Worm (Caenorhabditis elegans): ENCODE data around the gene Y39F10C.3.

Gene Y39F10C.3

DNA sequence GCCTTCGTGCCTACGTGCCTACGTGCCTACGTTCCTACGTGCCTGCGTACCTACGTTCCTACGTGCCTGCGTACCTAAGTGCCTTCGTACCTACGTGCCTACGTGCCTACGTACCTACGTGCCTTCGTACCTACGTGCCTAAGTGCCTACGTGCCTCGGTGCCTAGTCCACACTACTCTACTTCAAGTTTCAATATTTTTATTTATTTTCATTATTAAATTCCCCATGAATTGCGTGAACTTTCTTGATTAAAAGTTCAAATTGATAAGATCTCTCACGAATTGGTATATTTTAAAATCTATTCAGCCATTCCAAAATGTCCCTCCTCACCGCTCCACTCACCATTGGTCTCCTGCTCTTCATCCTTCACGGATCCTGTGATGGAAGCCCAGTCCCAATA lies at the start of gene Y39F10C.3:
Gene Y39F10C.3 (plus strand): TSS at position 301 of the 400 bp plus-strand sequence.
- TF ChIP-seq ets-4 (GFP tag; optimal IDR thresholded peaks at IDR 0.05) (no peak), F33H1.4 (GFP tag; IDR thresholded peaks at IDR 0.05) (no peak), attf-6 (GFP tag; IDR thresholded peaks at IDR 0.05) (no peak), lag-1 (GFP tag; IDR thresholded peaks at IDR 0.05) (no peak), lin-26 (GFP tag; IDR thresholded peaks at IDR 0.05) (no peak), atf-7 (tag; optimal IDR thresholded peaks at IDR 0.05) (no peak), cebp-2 (GFP tag; IDR thresholded peaks at IDR 0.05) (no peak), nfyb-1 (GFP tag; IDR thresholded peaks at IDR 0.05) (no peak), sptf-2 (GFP tag; optimal IDR thresholded peaks at IDR 0.05) (no peak), B0019.2 (GFP tag; conservative IDR thresholded peaks at IDR 0.05) (no peak), mxl-1 (tag; optimal IDR thresholded peaks at IDR 0.05) (no peak)

DNA sequence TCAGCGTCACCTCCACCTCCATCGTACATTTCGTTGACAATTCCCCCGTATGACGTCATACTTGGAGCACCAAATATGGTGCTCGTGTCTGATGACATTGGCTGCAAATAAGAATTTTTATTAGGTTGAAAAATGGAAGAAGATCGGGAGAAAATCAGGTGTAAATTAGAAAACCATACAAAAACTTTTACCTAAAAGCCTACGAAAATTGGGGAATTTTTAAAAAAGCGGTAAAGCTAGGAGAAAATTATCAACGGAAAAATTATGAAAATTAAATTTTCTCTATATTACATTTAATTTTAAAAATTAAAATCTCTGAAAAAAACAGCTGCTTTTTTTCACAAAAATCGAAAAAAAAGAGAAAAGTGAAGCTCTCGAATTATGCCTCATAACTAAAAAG lies 49.8 kb upstream of the Y39F10C.3 start, which contains the start of gene T04B8.5:
Gene T04B8.5 (minus strand): TSS at position 101 of the 400 bp plus-strand sequence.
- TF ChIP-seq ceh-27 (GFP tag; optimal IDR thresholded peaks at IDR 0.05) (no peak), madf-6 (GFP tag; IDR thresholded peaks at IDR 0.05) (no peak), snpc-1.3 (tag; optimal IDR thresholded peaks at IDR 0.05; ENCODE audit: insufficient read depth) (no peak), hmg-20 (GFP tag; IDR thresholded peaks at IDR 0.05) (no peak), F49E8.2 (tag; optimal IDR thresholded peaks at IDR 0.05; ENCODE audit: insufficient read depth) (no peak), Y67H2A.10 (GFP tag; conservative IDR thresholded peaks at IDR 0.05) (no peak), die-1 (tag; optimal IDR thresholded peaks at IDR 0.05) (no peak), madf-10 (tag; optimal IDR thresholded peaks at IDR 0.05) (no peak), Y95B8A.8 (GFP tag; IDR thresholded peaks at IDR 0.05) (no peak), rcor-1 (GFP tag; IDR thresholded peaks at IDR 0.05) (no peak), zfh-2 (GFP tag; conservative IDR thresholded peaks at IDR 0.05) (no peak), repo-1 (tag; optimal IDR thresholded peaks at IDR 0.05) (no peak), F39B2.1 (GFP tag; IDR thresholded peaks at IDR 0.05) (no peak), hlh-26 (GFP tag; conservative IDR thresholded peaks at IDR 0.05) (no peak), F33H1.4 (GFP tag; IDR thresholded peaks at IDR 0.05) (no peak)

DNA sequence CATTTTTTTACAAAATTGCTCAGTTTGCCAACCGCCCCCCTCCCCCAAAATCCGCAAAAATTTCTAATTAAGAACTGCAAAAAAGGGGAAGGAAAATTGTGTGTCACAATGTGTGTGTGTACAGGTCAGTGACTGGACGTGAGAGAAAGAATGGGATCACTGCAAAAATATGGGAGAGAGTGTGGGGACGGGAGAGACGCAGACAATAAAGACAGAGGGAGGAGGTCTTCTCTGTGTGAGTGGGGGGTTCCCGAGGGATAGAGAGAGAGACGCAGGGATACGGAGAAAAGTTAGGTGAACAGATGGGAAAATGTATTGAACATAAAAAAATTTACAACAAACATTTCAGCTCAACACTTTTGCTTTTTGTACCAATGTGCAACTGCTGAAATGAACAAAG lies 48.3 kb upstream of the Y39F10C.3 start:
- TF ChIP-seq unc-130 (GFP tag; optimal IDR thresholded peaks at IDR 0.05) (no peak), egrh-3 (GFP tag; IDR thresholded peaks at IDR 0.05) (peak; percentile 20; the same call in 1 of the 2 replicates), hmg-1.2 (GFP tag; IDR thresholded peaks at IDR 0.05) (peak; percentile 93), zfh-2 (GFP tag; conservative IDR thresholded peaks at IDR 0.05) (peak; percentile 57; the same call in 1 of the 2 replicates), K12H6.12 (tag; optimal IDR thresholded peaks at IDR 0.05) (peak; percentile 24), chd-7 (tag; optimal IDR thresholded peaks at IDR 0.05) (no peak)

DNA sequence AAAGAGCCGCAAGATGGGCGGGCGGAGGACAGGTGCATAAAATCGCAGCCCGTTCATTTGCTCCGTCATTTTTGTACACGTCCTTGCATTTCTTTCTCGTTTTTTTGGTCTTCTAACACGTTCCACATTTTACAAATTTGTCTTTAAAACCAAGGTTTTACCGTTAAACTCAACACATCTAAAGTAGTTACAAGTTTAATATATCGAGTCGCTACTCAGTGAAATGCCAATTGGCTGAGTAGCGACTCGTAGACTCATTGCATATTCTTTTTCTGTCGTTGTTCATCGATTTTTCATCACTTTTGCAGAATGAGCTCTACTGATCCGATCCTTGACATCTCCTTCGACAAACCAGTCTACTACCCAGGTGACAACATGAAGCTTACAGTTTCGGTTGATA lies 47.0 kb upstream of the Y39F10C.3 start, which contains the start of gene arrd-1:
Gene arrd-1 (plus strand): TSS at position 301 of the 400 bp plus-strand sequence.
- TF ChIP-seq rpc-1 (optimal IDR thresholded peaks at IDR 0.05) (no peak), rpc-1 (tag; optimal IDR thresholded peaks at IDR 0.05) (no peak)

DNA sequence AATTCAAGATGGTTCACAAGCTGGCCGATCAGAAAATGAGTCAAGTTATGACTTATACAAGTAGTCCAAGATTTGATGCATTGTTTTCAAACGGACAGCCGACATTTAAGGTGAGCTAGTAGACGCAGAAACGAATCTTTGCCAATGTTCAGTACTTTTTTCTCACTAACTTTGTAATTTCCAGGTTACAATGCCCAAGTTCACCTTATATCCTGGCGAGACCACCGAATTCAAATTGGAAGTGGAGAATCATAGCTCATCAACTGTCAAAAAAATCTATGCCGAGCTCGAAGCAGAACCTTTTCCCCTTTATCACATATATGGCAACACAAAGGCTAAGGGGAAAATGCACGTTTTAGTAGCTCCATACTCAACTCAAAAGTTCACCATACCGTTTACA lies 46.3 kb upstream of the Y39F10C.3 start:
- TF ChIP-seq F57A8.1 (GFP tag; optimal IDR thresholded peaks at IDR 0.05) (no peak), gei-17 (GFP tag; optimal IDR thresholded peaks at IDR 0.05) (no peak), hmg-1.2 (GFP tag; IDR thresholded peaks at IDR 0.05) (no peak), nhr-80 (tag; optimal IDR thresholded peaks at IDR 0.05) (no peak), B0019.2 (GFP tag; conservative IDR thresholded peaks at IDR 0.05) (no peak), F57C9.4 (tag; optimal IDR thresholded peaks at IDR 0.05) (no peak), B0336.3 (GFP tag; IDR thresholded peaks at IDR 0.05) (no peak), akir-1 (GFP tag; optimal IDR thresholded peaks at IDR 0.05) (no peak), ets-4 (GFP tag; optimal IDR thresholded peaks at IDR 0.05) (no peak), egl-44 (GFP tag; IDR thresholded peaks at IDR 0.05) (no peak), ZK185.1 (tag; optimal IDR thresholded peaks at IDR 0.05; ENCODE audit: poor library complexity, severe bottlenecking) (no peak), C17E4.6 (GFP tag; IDR thresholded peaks at IDR 0.05) (no peak), madf-8 (GFP tag; conservative IDR thresholded peaks at IDR 0.05) (no peak), lin-35 (GFP tag; optimal IDR thresholded peaks at IDR 0.05) (no peak)
